Worm (Caenorhabditis elegans) whole organism, L3 larva: ENCODE measurements around the gene H03E18.2.

Experiments
- R02D3.7 ChIP-seq: fragments of 150-350 bp; optimal IDR thresholded peaks from 2 replicates; lab custom pipeline; 2014; ENCODE audit warnings: missing biosample characterization, missing genetic modification characterization
- ZK546.5 ChIP-seq: sonication (generic microtip); optimal IDR thresholded peaks from 2 replicates; lab custom pipeline; 2017; ENCODE audit warnings: missing biosample characterization, missing genetic modification characterization
- aly-2 ChIP-seq: fragments of 150-350 bp; optimal IDR thresholded peaks from 2 replicates; lab custom pipeline; 2014; ENCODE audit warnings: missing biosample characterization, missing genetic modification characterization
- ama-1 ChIP-seq: fragments of 150-350 bp; optimal IDR thresholded peaks from 2 replicates; lab custom pipeline; 2018
- ceh-28 ChIP-seq: fragments of 150-350 bp; optimal IDR thresholded peaks from 2 replicates; lab custom pipeline; 2014; ENCODE audit warnings: missing biosample characterization, missing genetic modification reagents, missing genetic modification characterization
- ceh-82 ChIP-seq: fragments of 150-350 bp; optimal IDR thresholded peaks from 2 replicates; lab custom pipeline; 2014; ENCODE audit warnings: missing biosample characterization, missing genetic modification characterization
- ceh-9 ChIP-seq: sonication (generic microtip); optimal IDR thresholded peaks from 2 replicates; lab custom pipeline; 2018; ENCODE audit warnings: missing biosample characterization, missing genetic modification characterization
- daf-12 ChIP-seq: fragments of 150-350 bp; optimal IDR thresholded peaks from 2 replicates; lab custom pipeline; 2014; ENCODE audit warnings: missing biosample characterization, missing genetic modification reagents, missing genetic modification characterization
- egl-5 ChIP-seq: fragments of 150-350 bp; optimal IDR thresholded peaks from 2 replicates; lab custom pipeline; 2017; ENCODE audit warnings: missing biosample characterization, missing genetic modification reagents, missing genetic modification characterization, inconsistent platforms
- elt-2 ChIP-seq: sonication (generic microtip); optimal IDR thresholded peaks from 2 replicates; lab custom pipeline; 2016; ENCODE audit warnings: missing genetic modification reagents, mild to moderate bottlenecking, missing genetic modification characterization, missing compliant biosample characterization
- elt-3 ChIP-seq, 3 experiments: fragments of 150-350 bp in 1 of 3; sonication (generic microtip) in 2 of 3; optimal IDR thresholded peaks; 2 replicates in 2 of 3; 4 replicates in 1 of 3; lab custom pipeline; 2014 to 2017; ENCODE audit warnings: missing biosample characterization in 3 of 3, missing genetic modification characterization in 3 of 3
- eor-1 ChIP-seq, 2 experiments: fragments of 150-350 bp; optimal IDR thresholded peaks; 2 replicates each; lab custom pipeline; 2014 to 2018; ENCODE audit warnings: missing biosample characterization in 2 of 2, missing genetic modification characterization in 2 of 2
- hmg-11 ChIP-seq: sonication (generic microtip); optimal IDR thresholded peaks from 2 replicates; lab custom pipeline; 2016; ENCODE audit warnings: missing genetic modification characterization, missing compliant biosample characterization
- jun-1 ChIP-seq: fragments of 150-350 bp; optimal IDR thresholded peaks from 2 replicates; lab custom pipeline; 2014; ENCODE audit warnings: missing biosample characterization, missing genetic modification reagents, missing genetic modification characterization
- lsy-12 ChIP-seq: sonication (generic microtip); optimal IDR thresholded peaks from 2 replicates; lab custom pipeline; 2016; ENCODE audit warnings: mild to moderate bottlenecking, missing genetic modification characterization, missing compliant biosample characterization
- mml-1 ChIP-seq: fragments of 150-350 bp; sonication (generic microtip); optimal IDR thresholded peaks from 3 replicates; lab custom pipeline; 2014; ENCODE audit warnings: missing biosample characterization, missing genetic modification characterization
- nhr-12 ChIP-seq: fragments of 150-350 bp; optimal IDR thresholded peaks from 2 replicates; lab custom pipeline; 2014; ENCODE audit warnings: missing biosample characterization, missing genetic modification characterization
- nhr-25 ChIP-seq: sonication (generic microtip); optimal IDR thresholded peaks from 2 replicates; lab custom pipeline; 2017; ENCODE audit warnings: missing biosample characterization, missing genetic modification characterization
- nhr-43 ChIP-seq: sonication (generic microtip); optimal IDR thresholded peaks from 2 replicates; lab custom pipeline; 2016; ENCODE audit warnings: mild to moderate bottlenecking, missing genetic modification characterization, missing compliant biosample characterization; ENCODE audit not compliant: poor library complexity, severe bottlenecking
- nhr-77 ChIP-seq: fragments of 150-350 bp; optimal IDR thresholded peaks from 2 replicates; lab custom pipeline; 2014; ENCODE audit warnings: missing biosample characterization, missing genetic modification characterization
- pha-4 ChIP-seq: fragments of 150-350 bp; optimal IDR thresholded peaks from 2 replicates; lab custom pipeline; 2014; ENCODE audit warnings: missing biosample characterization, missing genetic modification reagents, missing genetic modification characterization
- pqm-1 ChIP-seq: fragments of 150-350 bp; optimal IDR thresholded peaks from 2 replicates; lab custom pipeline; 2017; ENCODE audit warnings: missing biosample characterization, missing genetic modification characterization, inconsistent platforms
- sea-2 ChIP-seq: fragments of 150-350 bp; sonication (generic microtip); optimal IDR thresholded peaks from 4 replicates; lab custom pipeline; 2014; ENCODE audit warnings: missing biosample characterization, missing genetic modification reagents, missing genetic modification characterization
- skn-1 ChIP-seq: fragments of 150-350 bp; optimal IDR thresholded peaks from 2 replicates; lab custom pipeline; 2014; ENCODE audit warnings: missing biosample characterization, missing genetic modification characterization
- tbx-2 ChIP-seq: sonication (generic microtip); optimal IDR thresholded peaks from 2 replicates; lab custom pipeline; 2016; ENCODE audit warnings: mild to moderate bottlenecking, missing genetic modification characterization, missing compliant biosample characterization
- unc-62 ChIP-seq: fragments of 150-350 bp; sonication (generic microtip); optimal IDR thresholded peaks from 4 replicates; lab custom pipeline; 2014; ENCODE audit warnings: missing biosample characterization, missing genetic modification reagents, missing genetic modification characterization
- ztf-4 ChIP-seq: fragments of 150-350 bp; optimal IDR thresholded peaks from 2 replicates; lab custom pipeline; 2014; ENCODE audit warnings: missing biosample characterization, missing genetic modification characterization

The H03E18.2 gene

ce11 chrX:8473468-8473867 is 46.8 kb downstream of the H03E18.2 start:
- peak; percentile 98 for TF ChIP-seq pqm-1 (tag; lab: Kevin White, UChicago)
- no peak for TF ChIP-seq mml-1 (tag; lab: Kevin White, UChicago)
- TF ChIP-seq elt-2 (tag; lab: Kevin White, UChicago), result peak; percentile 99
- TF ChIP-seq tbx-2, result no peak
- peak; percentile 59 for TF ChIP-seq pha-4 (tag; lab: Kevin White, UChicago)
- TF ChIP-seq R02D3.7, result no peak
- TF ChIP-seq aly-2, result no peak
- TF ChIP-seq ama-1 (lab: Kevin White, UChicago), result peak; percentile 55
- TF ChIP-seq ZK546.5, result no peak
- peak; percentile 68 for TF ChIP-seq nhr-77 (tag; lab: Kevin White, UChicago)
- peak; percentile 11 for TF ChIP-seq skn-1 (tag; lab: Kevin White, UChicago)
- TF ChIP-seq unc-62, result no peak
- no peak for TF ChIP-seq egl-5 (tag; lab: Kevin White, UChicago)
- TF ChIP-seq ceh-28 (tag; lab: Kevin White, UChicago), result peak; percentile 56
- TF ChIP-seq jun-1 (tag; lab: Kevin White, UChicago), result peak; percentile 77
- TF ChIP-seq nhr-25 (tag; lab: Kevin White, UChicago), result no peak
- TF ChIP-seq, all 47 proteins: peak for 8

- TF ChIP-seq lsy-12 (no peak), nhr-12 (no peak), sea-2 (no peak), eor-1 (tag; optimal IDR thresholded peaks at IDR 0.05; lab: Kevin White, UChicago) (no peak), elt-2 (tag; lab: Kevin White, UChicago) (peak; percentile 91), hmg-11 (tag; lab: Kevin White, UChicago) (no peak), daf-12 (tag; lab: Kevin White, UChicago) (no peak), ceh-82 (tag; lab: Kevin White, UChicago) (no peak), jun-1 (tag; lab: Kevin White, UChicago) (no peak), ceh-28 (tag; lab: Kevin White, UChicago) (no peak), aly-2 (no peak), ztf-4 (tag; lab: Kevin White, UChicago) (no peak), pqm-1 (tag; lab: Kevin White, UChicago) (peak; percentile 97), pha-4 (tag; lab: Kevin White, UChicago) (peak; percentile 35), ZK546.5 (no peak), nhr-43 (tag; lab: Kevin White, UChicago) (no peak), elt-3 (tag; optimal IDR thresholded peaks at IDR 0.05; lab: Kevin White, UChicago) (no peak), ceh-9 (tag; lab: Kevin White, UChicago) (no peak)
These were observed 50.1 kb downstream of the H03E18.2 start, which contains the start of gene mec-10 for ce11 chrX:8470126-8470772. TSS of gene mec-10 (minus strand) at chrX:8470314.
